Fruit fly (Drosophila melanogaster): Measurements from ENCODE around the gene Rab11.

- TF ChIP-seq CG15710 (tag; optimal IDR thresholded peaks at IDR 0.05) (no peak), EcR (GFP tag; optimal IDR thresholded peaks at IDR 0.05) (no peak), Pif1B (GFP tag; optimal IDR thresholded peaks at IDR 0.05) (no peak), fd96Ca (GFP tag; IDR thresholded peaks at IDR 0.05) (no peak), CG34367 (tag; optimal IDR thresholded peaks at IDR 0.05) (no peak), gl (tag; optimal IDR thresholded peaks at IDR 0.05) (no peak), rn (GFP tag; IDR thresholded peaks at IDR 0.05) (no peak), CG13204 (GFP tag; optimal IDR thresholded peaks at IDR 0.05) (no peak), CG9948 (tag; optimal IDR thresholded peaks at IDR 0.05) (no peak), CG4496 (GFP tag; IDR thresholded peaks at IDR 0.05) (no peak), Pif1A (GFP tag; optimal IDR thresholded peaks at IDR 0.05) (no peak)
Observed at dm6 chr3R:21156572-21157480, 45.6 kb downstream of the Rab11 start.

All from whole organism, pupa.